Worm (Caenorhabditis elegans) whole organism, mixed stage, embryonic: ENCODE measurements around the gene B0563.10.
"Not testable (repeated sequence)": the region's sequence is repeated elsewhere in the genome, so short reads cannot be mapped to it uniquely, and the experiment has no call there.

Experiments used
- M03D4.4 ChIP-seq: sonication (generic microtip); optimal IDR thresholded peaks from 2 replicates; lab custom pipeline; 2017; ENCODE audit warnings: mild to moderate bottlenecking, missing genetic modification characterization, missing compliant biosample characterization
- bed-3 ChIP-seq: fragments of 200-800 bp; sonication (Bioruptor generic); optimal IDR thresholded peaks from 3 replicates; lab custom pipeline; 2018; ENCODE audit warnings: mild to moderate bottlenecking, missing genetic modification characterization, moderate library complexity, missing compliant biosample characterization
- blmp-1 ChIP-seq: fragments of 150-350 bp; optimal IDR thresholded peaks from 2 replicates; lab custom pipeline; 2014; ENCODE audit warnings: missing biosample characterization, missing genetic modification characterization
- ceh-39 ChIP-seq: fragments of 150-350 bp; optimal IDR thresholded peaks from 2 replicates; lab custom pipeline; 2014; ENCODE audit warnings: missing biosample characterization, missing genetic modification characterization
- ceh-43 ChIP-seq: fragments of 200-800 bp; sonication (Bioruptor generic); optimal IDR thresholded peaks from 2 replicates; lab custom pipeline; 2018; ENCODE audit warnings: mild to moderate bottlenecking, missing genetic modification characterization, moderate library complexity, missing compliant biosample characterization
- ceh-83 ChIP-seq: fragments of 200-800 bp; sonication (Bioruptor generic); optimal IDR thresholded peaks from 2 replicates; lab custom pipeline; 2018; ENCODE audit warnings: mild to moderate bottlenecking, missing genetic modification characterization, missing compliant biosample characterization
- ces-1 ChIP-seq: fragments of 150-350 bp; optimal IDR thresholded peaks from 2 replicates; lab custom pipeline; 2014; ENCODE audit warnings: missing biosample characterization, missing genetic modification reagents, missing genetic modification characterization
- cnd-1 ChIP-seq: fragments of 200-800 bp; sonication (Bioruptor generic); optimal IDR thresholded peaks from 2 replicates; lab custom pipeline; 2018; ENCODE audit warnings: mild to moderate bottlenecking, missing genetic modification characterization, missing compliant biosample characterization
- elt-1 ChIP-seq: sonication (generic microtip); optimal IDR thresholded peaks from 2 replicates; lab custom pipeline; 2017; ENCODE audit warnings: missing genetic modification characterization, mild to moderate bottlenecking, missing compliant biosample characterization, antibody characterized with exemption, moderate library complexity, borderline replicate concordance; ENCODE audit not compliant: insufficient read depth
- elt-3 ChIP-seq: fragments of 150-350 bp; optimal IDR thresholded peaks from 2 replicates; lab custom pipeline; 2014; ENCODE audit warnings: missing biosample characterization, missing genetic modification characterization
- flh-1 ChIP-seq: fragments of 200-800 bp; sonication (Bioruptor generic); optimal IDR thresholded peaks from 2 replicates; lab custom pipeline; 2018; ENCODE audit warnings: mild to moderate bottlenecking, missing genetic modification characterization, moderate library complexity, missing compliant biosample characterization
- ham-2 ChIP-seq: fragments of 200-800 bp; sonication (Bioruptor generic); optimal IDR thresholded peaks from 2 replicates; lab custom pipeline; 2018; ENCODE audit warnings: mild to moderate bottlenecking, missing genetic modification characterization, missing compliant biosample characterization
- hlh-1 ChIP-seq: fragments of 150-350 bp; optimal IDR thresholded peaks from 2 replicates; lab custom pipeline; 2014; ENCODE audit warnings: missing biosample characterization, missing genetic modification reagents, missing genetic modification characterization
- lin-13 ChIP-seq: fragments of 150-350 bp; optimal IDR thresholded peaks from 2 replicates; lab custom pipeline; 2014; ENCODE audit warnings: missing biosample characterization, missing genetic modification characterization
- lin-32 ChIP-seq: fragments of 200-800 bp; sonication (Bioruptor generic); optimal IDR thresholded peaks from 2 replicates; lab custom pipeline; 2018; ENCODE audit warnings: mild to moderate bottlenecking, missing genetic modification characterization, missing compliant biosample characterization
- lsy-2 ChIP-seq: fragments of 150-350 bp; optimal IDR thresholded peaks from 2 replicates; lab custom pipeline; 2014; ENCODE audit warnings: missing biosample characterization, missing genetic modification characterization
- mab-5 ChIP-seq: fragments of 150-350 bp; optimal IDR thresholded peaks from 2 replicates; lab custom pipeline; 2014; ENCODE audit warnings: missing biosample characterization, missing genetic modification characterization
- mep-1 ChIP-seq: fragments of 150-350 bp; optimal IDR thresholded peaks from 2 replicates; lab custom pipeline; 2017; ENCODE audit warnings: missing biosample characterization, missing genetic modification reagents, missing genetic modification characterization, inconsistent platforms
- nhr-12 ChIP-seq: fragments of 150-350 bp; optimal IDR thresholded peaks from 2 replicates; lab custom pipeline; 2014; ENCODE audit warnings: missing biosample characterization, missing genetic modification characterization
- nhr-2 ChIP-seq: fragments of 150-350 bp; optimal IDR thresholded peaks from 2 replicates; lab custom pipeline; 2014; ENCODE audit warnings: missing biosample characterization, missing genetic modification characterization
- nhr-237 ChIP-seq: fragments of 150-350 bp; optimal IDR thresholded peaks from 2 replicates; lab custom pipeline; 2014; ENCODE audit warnings: missing biosample characterization, missing genetic modification characterization
- nhr-28 ChIP-seq: fragments of 150-350 bp; optimal IDR thresholded peaks from 2 replicates; lab custom pipeline; 2014; ENCODE audit warnings: missing biosample characterization, missing genetic modification characterization
- nhr-76 ChIP-seq: sonication (generic microtip); optimal IDR thresholded peaks from 2 replicates; lab custom pipeline; 2017; ENCODE audit warnings: missing biosample characterization, missing genetic modification characterization
- pha-4 ChIP-seq: fragments of 150-350 bp; optimal IDR thresholded peaks from 2 replicates; lab custom pipeline; 2018; ENCODE audit warnings: missing biosample characterization, missing genetic modification reagents, missing genetic modification characterization
- sem-2 ChIP-seq: fragments of 200-800 bp; sonication (Bioruptor generic); optimal IDR thresholded peaks from 2 replicates; lab custom pipeline; 2018; ENCODE audit warnings: mild to moderate bottlenecking, missing genetic modification characterization, missing compliant biosample characterization
- snpc-4 ChIP-seq: fragments of 150-350 bp; optimal IDR thresholded peaks from 2 replicates; lab custom pipeline; 2014; ENCODE audit warnings: missing biosample characterization, missing genetic modification characterization
- sptf-1 ChIP-seq: sonication (generic microtip); optimal IDR thresholded peaks from 2 replicates; lab custom pipeline; 2017; ENCODE audit warnings: mild to moderate bottlenecking, missing genetic modification characterization, moderate library complexity, missing compliant biosample characterization
- tbx-8 ChIP-seq: fragments of 200-800 bp; sonication (Bioruptor generic); optimal IDR thresholded peaks from 2 replicates; lab custom pipeline; 2018; ENCODE audit warnings: mild to moderate bottlenecking, missing genetic modification characterization, moderate library complexity, missing compliant biosample characterization
- unc-120 ChIP-seq: sonication (generic microtip); optimal IDR thresholded peaks from 2 replicates; lab custom pipeline; 2017; ENCODE audit warnings: missing genetic modification characterization, missing compliant biosample characterization; ENCODE audit not compliant: poor library complexity, severe bottlenecking
- unc-39 ChIP-seq: fragments of 150-350 bp; optimal IDR thresholded peaks from 2 replicates; lab custom pipeline; 2014; ENCODE audit warnings: missing biosample characterization, missing genetic modification characterization
- unc-62 ChIP-seq: fragments of 150-350 bp; optimal IDR thresholded peaks from 2 replicates; lab custom pipeline; 2014; ENCODE audit warnings: missing biosample characterization, missing genetic modification reagents, missing genetic modification characterization
- ztf-11 ChIP-seq: fragments of 150-350 bp; optimal IDR thresholded peaks from 2 replicates; lab custom pipeline; 2014; ENCODE audit warnings: missing biosample characterization, missing genetic modification characterization

The B0563.10 gene

DNA sequence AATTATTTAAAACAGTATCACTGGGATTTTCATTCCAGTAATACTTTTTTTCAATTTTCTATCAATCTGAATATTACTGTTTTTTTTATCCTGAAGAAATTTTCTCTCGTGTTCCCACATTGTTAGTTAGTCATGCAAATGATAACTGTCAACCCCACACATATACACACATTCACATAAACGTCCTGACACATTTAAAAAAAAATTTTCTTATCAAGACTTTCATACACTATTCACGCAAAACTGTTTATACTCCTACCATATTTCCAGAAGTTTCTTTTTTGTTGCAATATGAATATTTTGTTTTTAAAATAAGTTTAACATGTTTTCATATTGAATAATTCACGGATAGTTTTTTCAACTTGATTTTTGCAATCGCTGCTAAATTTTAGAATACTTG, 41.4 kb upstream of the B0563.10 start:
- TF ChIP-seq hlh-1 (tag; lab: Kevin White, UChicago) (no peak), unc-62 (GFP tag; lab: Kevin White, UChicago) (no peak), lsy-2 (tag; lab: Kevin White, UChicago) (no peak), bed-3 (GFP tag; lab: Kevin White, UChicago) (no peak), pha-4 (tag; lab: Kevin White, UChicago) (no peak), nhr-12 (tag; lab: Kevin White, UChicago) (no peak), nhr-237 (no peak), tbx-8 (GFP tag; lab: Kevin White, UChicago) (no peak)

DNA sequence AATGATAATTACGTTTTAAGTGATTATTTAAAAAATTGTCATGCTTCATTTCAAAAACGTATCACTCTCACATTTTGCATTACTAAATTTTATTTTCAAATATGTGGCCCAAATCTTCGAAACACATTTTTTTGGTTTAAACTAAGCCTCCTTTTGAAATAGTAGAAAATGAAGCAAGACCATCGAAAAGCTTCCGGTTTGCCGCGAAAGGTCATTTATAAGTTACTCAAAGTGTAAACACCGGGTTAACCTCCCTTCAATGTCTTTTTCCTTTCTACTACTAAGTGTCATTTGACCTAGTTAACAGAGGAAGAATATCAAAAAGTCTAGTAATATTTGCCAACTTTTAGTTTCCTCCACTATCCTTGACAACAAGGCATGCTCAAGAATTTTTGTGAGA, 39.7 kb upstream of the B0563.10 start:
- no peak for TF ChIP-seq tbx-8 (GFP tag; lab: Kevin White, UChicago)
- TF ChIP-seq unc-39 (tag; lab: Kevin White, UChicago) = no peak
- no peak for TF ChIP-seq elt-1 (tag; lab: Kevin White, UChicago)
- no peak for TF ChIP-seq pha-4 (tag; lab: Kevin White, UChicago)
- no peak for TF ChIP-seq flh-1 (GFP tag; lab: Kevin White, UChicago)
- no peak for TF ChIP-seq cnd-1 (tag; lab: Kevin White, UChicago)
- no peak for TF ChIP-seq hlh-1 (tag; lab: Kevin White, UChicago)
- TF ChIP-seq ceh-83 = no peak
- TF ChIP-seq ces-1 (GFP tag; lab: Kevin White, UChicago) = no peak

ce11 chrX:9204986-9205385, 37.9 kb upstream of the B0563.10 start:
- TF ChIP-seq mep-1 (tag; lab: Kevin White, UChicago) (no peak), mab-5 (no peak), hlh-1 (tag; lab: Kevin White, UChicago) (no peak), snpc-4 (tag; lab: Kevin White, UChicago) (no peak), pha-4 (tag; lab: Kevin White, UChicago) (no peak), elt-3 (tag; lab: Kevin White, UChicago) (no peak), sptf-1 (no peak), nhr-28 (tag; lab: Kevin White, UChicago) (no peak), sem-2 (GFP tag; lab: Kevin White, UChicago) (no peak), lsy-2 (tag; lab: Kevin White, UChicago) (no peak), ceh-43 (GFP tag; lab: Kevin White, UChicago) (no peak), elt-1 (tag; lab: Kevin White, UChicago) (no peak), ceh-39 (no peak), bed-3 (GFP tag; lab: Kevin White, UChicago) (no peak)

ce11 chrX:9203468-9203867, 36.4 kb upstream of the B0563.10 start, which contains the start of gene crb-3:
Gene crb-3, plus strand, starts transcription at chrX:9203768.
- not testable (repeated sequence) for TF ChIP-seq pha-4 (tag; lab: Kevin White, UChicago); mab-5; ham-2 (GFP tag; lab: Kevin White, UChicago)

- no peak for TF ChIP-seq ztf-11 (tag; lab: Kevin White, UChicago)
- TF ChIP-seq nhr-2 = no peak
- no peak for TF ChIP-seq nhr-237
- no peak for TF ChIP-seq blmp-1 (tag; lab: Kevin White, UChicago)
- TF ChIP-seq mab-5 = no peak
- TF ChIP-seq nhr-12 (tag; lab: Kevin White, UChicago) = no peak
- no peak for TF ChIP-seq ceh-39
- TF ChIP-seq hlh-1 (tag; lab: Kevin White, UChicago) = no peak
- TF ChIP-seq bed-3 (GFP tag; lab: Kevin White, UChicago) = no peak
- no peak for TF ChIP-seq nhr-28 (tag; lab: Kevin White, UChicago)
- no peak for TF ChIP-seq sem-2 (GFP tag; lab: Kevin White, UChicago)
- no peak for TF ChIP-seq cnd-1 (tag; lab: Kevin White, UChicago)
- TF ChIP-seq elt-1 (tag; lab: Kevin White, UChicago) = no peak
Observed at ce11 chrX:9195375-9196098, 28.5 kb upstream of the B0563.10 start.

DNA sequence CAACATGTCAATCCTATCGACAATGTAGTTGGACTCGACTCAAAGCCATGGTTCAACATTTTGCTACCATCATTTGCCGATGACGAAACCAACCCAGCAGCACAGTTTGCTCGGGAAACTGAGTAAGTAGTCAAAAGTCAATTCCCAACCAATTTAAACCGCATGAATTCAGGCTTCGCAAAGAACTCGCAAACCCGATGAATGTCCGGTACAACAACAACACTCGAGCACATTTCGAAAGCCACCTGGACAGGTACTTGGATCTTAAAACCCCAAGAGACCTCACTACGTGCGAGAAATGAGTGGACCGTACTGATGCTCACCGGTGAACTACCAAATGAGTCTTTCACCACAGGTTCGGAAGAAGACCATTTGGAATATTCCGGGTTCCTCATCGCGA, 27.0 kb upstream of the B0563.10 start:
- TF ChIP-seq nhr-76 (tag; lab: Kevin White, UChicago) (no peak), lin-32 (GFP tag; lab: Kevin White, UChicago) (no peak), ceh-39 (no peak), hlh-1 (tag; lab: Kevin White, UChicago) (no peak), nhr-2 (no peak), ces-1 (GFP tag; lab: Kevin White, UChicago) (no peak), sptf-1 (no peak), pha-4 (tag; lab: Kevin White, UChicago) (no peak), elt-1 (tag; lab: Kevin White, UChicago) (no peak), nhr-237 (no peak), nhr-12 (tag; lab: Kevin White, UChicago) (no peak), bed-3 (GFP tag; lab: Kevin White, UChicago) (no peak), M03D4.4 (no peak), elt-3 (tag; lab: Kevin White, UChicago) (no peak), flh-1 (GFP tag; lab: Kevin White, UChicago) (no peak), ceh-43 (GFP tag; lab: Kevin White, UChicago) (no peak), ham-2 (GFP tag; lab: Kevin White, UChicago) (no peak), unc-120 (tag; lab: Kevin White, UChicago) (no peak), lin-13 (tag; lab: Kevin White, UChicago) (no peak)
